Fruit fly (Drosophila melanogaster) whole organism, embryonic: ENCODE results near the gene CG10226.
A peak's percentile ranks its signal among the peaks of the same experiment; 100 is the strongest.

Experiments
- Aef1 ChIP-seq: fragments of 200-800 bp; sonication (Bioruptor generic); IDR thresholded peaks from 3 replicates; pipeline ENCODE4 v1.3.6; 2022; ENCODE audit warnings: missing biosample characterization, missing genetic modification characterization
- CG11085 ChIP-seq: fragments of 200-800 bp; sonication (Bioruptor generic); IDR thresholded peaks from 2 replicates; pipeline ENCODE4 v1.3.6; 2022; ENCODE audit warnings: missing biosample characterization, missing genetic modification characterization
- CG11398 ChIP-seq: fragments of 200-800 bp; sonication (Bioruptor generic); optimal IDR thresholded peaks from 2 replicates; lab custom pipeline; 2016; ENCODE audit warnings: missing biosample characterization, missing genetic modification characterization
- CG11695 ChIP-seq: fragments of 200-800 bp; sonication (Bioruptor generic); IDR thresholded peaks from 3 replicates; pipeline ENCODE4 v1.3.6; 2022; ENCODE audit warnings: missing biosample characterization, missing genetic modification characterization
- CG11723 ChIP-seq: fragments of 200-800 bp; sonication (Bioruptor generic); optimal IDR thresholded peaks from 2 replicates; lab custom pipeline; 2017; ENCODE audit warnings: missing biosample characterization, mild to moderate bottlenecking, missing genetic modification characterization
- CG13123 ChIP-seq: fragments of 200-800 bp; sonication (Bioruptor generic); optimal IDR thresholded peaks from 2 replicates; lab custom pipeline; 2016; ENCODE audit warnings: missing biosample characterization, missing genetic modification characterization
- CG14050 ChIP-seq: fragments of 200-800 bp; sonication (Bioruptor generic); IDR thresholded peaks from 3 replicates; pipeline ENCODE4 v1.3.6; 2022; ENCODE audit warnings: missing biosample characterization, missing genetic modification characterization
- CG14441 ChIP-seq: fragments of 200-800 bp; sonication (Bioruptor generic); IDR thresholded peaks from 2 replicates; pipeline ENCODE4 v1.3.6; 2022; ENCODE audit warnings: missing biosample characterization, missing genetic modification characterization
- CG15479 ChIP-seq: fragments of 200-800 bp; sonication (Bioruptor generic); optimal IDR thresholded peaks from 3 replicates; lab custom pipeline; 2019; ENCODE audit warnings: missing biosample characterization, mild to moderate bottlenecking, missing genetic modification characterization, moderate library complexity
- CG1603 ChIP-seq: fragments of 200-800 bp; sonication (Bioruptor generic); optimal IDR thresholded peaks from 2 replicates; lab custom pipeline; 2019; ENCODE audit warnings: missing biosample characterization, mild to moderate bottlenecking, missing genetic modification characterization, moderate library complexity
- CG17328 ChIP-seq: fragments of 200-800 bp; sonication (Bioruptor generic); IDR thresholded peaks from 2 replicates; pipeline ENCODE4 v1.3.6; 2022; ENCODE audit warnings: missing biosample characterization, missing genetic modification characterization
- CG17829 ChIP-seq: fragments of 200-800 bp; optimal IDR thresholded peaks from 2 replicates; lab custom pipeline; 2019; ENCODE audit warnings: missing biosample characterization, mild to moderate bottlenecking, missing genetic modification characterization, moderate library complexity
- CG18764 ChIP-seq: fragments of 200-800 bp; sonication (Bioruptor generic); optimal IDR thresholded peaks from 3 replicates; lab custom pipeline; 2016; ENCODE audit warnings: missing biosample characterization, missing genetic modification characterization
- CG31365 ChIP-seq: fragments of 200-800 bp; sonication (Bioruptor generic); optimal IDR thresholded peaks from 2 replicates; lab custom pipeline; 2018; ENCODE audit warnings: missing biosample characterization, mild to moderate bottlenecking, missing genetic modification characterization
- CG3407 ChIP-seq: fragments of 200-800 bp; sonication (Bioruptor generic); optimal IDR thresholded peaks from 2 replicates; lab custom pipeline; 2018; ENCODE audit warnings: missing biosample characterization, mild to moderate bottlenecking, missing genetic modification characterization
- CG42726 ChIP-seq: fragments of 200-800 bp; sonication (Bioruptor generic); IDR thresholded peaks from 2 replicates; pipeline ENCODE4 v1.3.6; 2022; ENCODE audit warnings: missing biosample characterization, missing genetic modification characterization; ENCODE audit not compliant: partially characterized antibody
- CG4424 ChIP-seq: fragments of 200-800 bp; sonication (Bioruptor generic); optimal IDR thresholded peaks from 3 replicates; lab custom pipeline; 2016; ENCODE audit warnings: missing biosample characterization, missing genetic modification characterization
- Camta ChIP-seq: fragments of 200-800 bp; sonication (Bioruptor generic); optimal IDR thresholded peaks from 2 replicates; lab custom pipeline; 2016; ENCODE audit warnings: missing biosample characterization, missing genetic modification characterization
- CoRest ChIP-seq: fragments of 200-800 bp; sonication (Bioruptor generic); optimal IDR thresholded peaks from 3 replicates; lab custom pipeline; 2018; ENCODE audit warnings: missing biosample characterization, mild to moderate bottlenecking, missing genetic modification characterization, moderate library complexity
- Dip3 ChIP-seq: fragments of 200-800 bp; sonication (Bioruptor generic); optimal IDR thresholded peaks from 3 replicates; lab custom pipeline; 2016; ENCODE audit warnings: missing biosample characterization, missing genetic modification characterization
- H2.0 ChIP-seq: fragments of 200-800 bp; sonication (Bioruptor generic); IDR thresholded peaks from 2 replicates; pipeline ENCODE4 v1.3.6; 2022; ENCODE audit warnings: missing biosample characterization, missing genetic modification characterization
- HLH4C ChIP-seq: fragments of 200-800 bp; sonication (Bioruptor generic); IDR thresholded peaks from 3 replicates; pipeline ENCODE4 v1.3.6; 2022; ENCODE audit warnings: missing biosample characterization, missing genetic modification characterization; ENCODE audit not compliant: partially characterized antibody
- Hmr ChIP-seq: fragments of 200-800 bp; sonication (Bioruptor generic); optimal IDR thresholded peaks from 3 replicates; lab custom pipeline; 2017; ENCODE audit warnings: mild to moderate bottlenecking, missing biosample characterization, missing genetic modification reagents, missing genetic modification characterization
- Hr78 ChIP-seq, 2 experiments: fragments of 200-800 bp in 1 of 2; fragments of >200 bp in 1 of 2; sonication (Bioruptor generic) in 1 of 2; optimal IDR thresholded peaks; 2 replicates each; lab custom pipeline; 2017 to 2019; ENCODE audit warnings: missing biosample characterization in 2 of 2, missing genetic modification characterization in 2 of 2, mild to moderate bottlenecking in 1 of 2, moderate library complexity in 1 of 2
- NK7.1 ChIP-seq: fragments of 200-800 bp; sonication (Bioruptor generic); optimal IDR thresholded peaks from 3 replicates; lab custom pipeline; 2016; ENCODE audit warnings: missing biosample characterization, missing genetic modification characterization
- Nf-YA ChIP-seq: fragments of 200-800 bp; sonication (Bioruptor generic); IDR thresholded peaks from 2 replicates; pipeline ENCODE4 v1.3.6; 2022; ENCODE audit warnings: missing biosample characterization, missing genetic modification characterization
- Nf-YC ChIP-seq: fragments of 200-800 bp; optimal IDR thresholded peaks from 3 replicates; lab custom pipeline; 2019; ENCODE audit warnings: missing biosample characterization, mild to moderate bottlenecking, missing genetic modification characterization, moderate library complexity
- Opbp ChIP-seq: fragments of 200-800 bp; sonication (Bioruptor generic); IDR thresholded peaks from 3 replicates; pipeline ENCODE4 v1.3.6; 2022; ENCODE audit warnings: missing biosample characterization, missing genetic modification characterization; ENCODE audit not compliant: partially characterized antibody
- Tbp ChIP-seq: fragments of >200 bp; optimal IDR thresholded peaks from 2 replicates; lab custom pipeline; 2018; ENCODE audit warnings: missing biosample characterization, missing genetic modification characterization
- al ChIP-seq: fragments of 200-800 bp; sonication (Bioruptor generic); IDR thresholded peaks from 2 replicates; pipeline ENCODE4 v1.3.6; 2022; ENCODE audit warnings: missing biosample characterization, missing genetic modification characterization
- bowl ChIP-seq: fragments of 200-800 bp; sonication (Bioruptor generic); IDR thresholded peaks from 2 replicates; pipeline ENCODE4 v1.3.6; 2022; ENCODE audit warnings: missing biosample characterization, missing genetic modification characterization
- chm ChIP-seq: fragments of 200-800 bp; sonication (Bioruptor generic); IDR thresholded peaks from 2 replicates; pipeline ENCODE4 v1.3.6; 2022; ENCODE audit warnings: missing biosample characterization, missing genetic modification characterization
- danr ChIP-seq: fragments of 200-800 bp; sonication (Bioruptor generic); IDR thresholded peaks from 2 replicates; pipeline ENCODE4 v1.3.6; 2022; ENCODE audit warnings: missing biosample characterization, missing genetic modification characterization
- dpn ChIP-seq, 2 experiments: fragments of 200-800 bp; sonication (Bioruptor generic); optimal IDR thresholded peaks; 3 replicates each; lab custom pipeline; 2016; ENCODE audit warnings: missing biosample characterization in 2 of 2, missing genetic modification characterization in 2 of 2
- dysf ChIP-seq: fragments of 200-800 bp; sonication (Bioruptor generic); IDR thresholded peaks from 3 replicates; pipeline ENCODE4 v1.3.6; 2022; ENCODE audit warnings: missing biosample characterization, missing genetic modification characterization
- ems ChIP-seq: fragments of 200-800 bp; sonication (Bioruptor generic); optimal IDR thresholded peaks from 3 replicates; lab custom pipeline; 2016; ENCODE audit warnings: missing biosample characterization, missing genetic modification characterization
- fd64A ChIP-seq: fragments of 200-800 bp; sonication (Bioruptor generic); optimal IDR thresholded peaks from 3 replicates; lab custom pipeline; 2018; ENCODE audit warnings: missing biosample characterization, mild to moderate bottlenecking, missing genetic modification characterization
- grn ChIP-seq: fragments of 200-800 bp; sonication (Bioruptor generic); optimal IDR thresholded peaks from 3 replicates; lab custom pipeline; 2017; ENCODE audit warnings: missing biosample characterization, missing genetic modification characterization
- ham ChIP-seq: fragments of 200-800 bp; sonication (Bioruptor generic); IDR thresholded peaks from 2 replicates; pipeline ENCODE4 v1.3.6; 2022; ENCODE audit warnings: missing biosample characterization, missing genetic modification characterization
- hth ChIP-seq: fragments of >200 bp; optimal IDR thresholded peaks from 2 replicates; lab custom pipeline; 2017; ENCODE audit warnings: inconsistent platforms
- inv ChIP-seq: fragments of 200-800 bp; sonication (Bioruptor generic); IDR thresholded peaks from 2 replicates; pipeline ENCODE4 v1.3.6; 2022; ENCODE audit warnings: missing biosample characterization, missing genetic modification characterization; ENCODE audit not compliant: partially characterized antibody
- kay ChIP-seq: fragments of 200-800 bp; sonication (Bioruptor generic); optimal IDR thresholded peaks from 2 replicates; lab custom pipeline; 2016; ENCODE audit warnings: missing biosample characterization, missing genetic modification characterization
- klu ChIP-seq: fragments of 200-800 bp; sonication (Bioruptor generic); IDR thresholded peaks from 2 replicates; pipeline ENCODE4 v1.3.6; 2022; ENCODE audit warnings: missing biosample characterization, missing genetic modification characterization
- mam ChIP-seq: fragments of 200-800 bp; sonication (Bioruptor generic); optimal IDR thresholded peaks from 3 replicates; lab custom pipeline; 2016; ENCODE audit warnings: missing biosample characterization, missing genetic modification characterization
- sim ChIP-seq: fragments of 200-800 bp; sonication (Bioruptor generic); IDR thresholded peaks from 2 replicates; pipeline ENCODE4 v1.3.6; 2022; ENCODE audit warnings: missing biosample characterization, missing genetic modification characterization
- sima ChIP-seq: fragments of 200-800 bp; sonication (Bioruptor generic); optimal IDR thresholded peaks from 2 replicates; lab custom pipeline; 2016; ENCODE audit warnings: missing biosample characterization, missing genetic modification characterization
- sna ChIP-seq: fragments of 200-800 bp; sonication (Bioruptor generic); IDR thresholded peaks from 2 replicates; pipeline ENCODE4 v1.3.6; 2022; ENCODE audit warnings: missing biosample characterization, missing genetic modification characterization; ENCODE audit not compliant: partially characterized antibody
- tna ChIP-seq: fragments of 200-800 bp; sonication (Bioruptor generic); IDR thresholded peaks from 2 replicates; pipeline ENCODE4 v1.3.6; 2022; ENCODE audit warnings: missing biosample characterization, missing genetic modification characterization; ENCODE audit not compliant: partially characterized antibody
- tup ChIP-seq: fragments of 200-800 bp; sonication (Bioruptor generic); optimal IDR thresholded peaks from 2 replicates; lab custom pipeline; 2016; ENCODE audit warnings: missing biosample characterization, mild to moderate bottlenecking, missing genetic modification characterization, moderate library complexity

Gene CG10226

DNA sequence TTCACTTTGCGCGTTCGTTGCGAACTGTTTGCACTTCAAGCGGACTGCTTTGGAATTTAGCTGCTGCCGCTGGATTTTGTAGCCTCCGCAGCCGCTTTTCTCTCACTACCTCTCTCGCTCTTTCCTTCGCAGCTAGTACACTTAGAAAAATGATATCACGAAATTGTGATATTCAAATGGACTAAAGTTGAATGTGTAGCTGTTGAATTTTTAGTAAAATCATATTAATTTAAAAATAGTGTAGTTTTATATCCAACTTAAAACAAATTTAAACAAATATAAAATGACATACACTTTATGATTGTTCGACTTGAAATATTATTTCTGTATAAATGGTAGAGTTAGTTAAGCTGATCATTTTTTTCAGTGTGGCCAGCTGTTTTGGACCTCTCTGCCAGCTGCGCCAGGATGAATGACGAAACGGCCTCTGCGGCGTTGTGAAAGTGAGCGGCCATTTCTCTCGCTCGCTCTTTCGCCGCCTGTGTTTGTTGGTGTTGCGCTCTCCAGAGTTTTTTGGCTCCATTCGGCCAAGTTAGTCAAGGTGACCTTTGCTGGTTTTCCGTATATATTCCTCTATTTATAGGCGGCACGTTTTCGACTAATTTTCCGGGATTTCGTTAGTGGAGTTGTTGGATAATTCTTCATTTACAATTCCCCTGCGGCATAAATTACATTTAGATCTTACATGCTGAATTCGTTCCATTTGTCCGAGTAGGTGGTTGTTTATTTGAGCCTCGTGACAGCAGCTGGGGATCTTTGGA is 23.0 kb upstream of the CG10226 start, which contains the start of gene Ldh (continued):
- no peak for TF ChIP-seq Opbp (GFP tag; lab: Robert Waterston, UW)
- peak in 1 of 2 experiments; percentile 90 for TF ChIP-seq Hr78 (GFP tag; optimal IDR thresholded peaks at IDR 0.05; lab: Kevin White, UChicago)
- peak; percentile 39; the same call in 1 of the 2 replicates for TF ChIP-seq bowl (GFP tag; lab: Robert Waterston, UW)
- peak; percentile 66 for TF ChIP-seq CG11398 (GFP tag; lab: Kevin White, UChicago)
- TF ChIP-seq Dip3 (GFP tag; lab: Kevin White, UChicago) = peak; percentile 50
- peak; percentile 87 to 95 for TF ChIP-seq dpn (GFP tag; optimal IDR thresholded peaks at IDR 0.05; lab: Kevin White, UChicago)
- TF ChIP-seq klu (GFP tag; lab: Robert Waterston, UW) = peak; percentile 90
- no peak for TF ChIP-seq HLH4C (GFP tag; lab: Robert Waterston, UW)
- TF ChIP-seq Camta (GFP tag; lab: Kevin White, UChicago) = peak; percentile 81
- peak; percentile 83 for TF ChIP-seq ems (GFP tag; lab: Kevin White, UChicago)
- TF ChIP-seq CG14050 (GFP tag; lab: Robert Waterston, UW) = peak; percentile 88
- peak; percentile 89 for TF ChIP-seq CG13123
- TF ChIP-seq fd64A = peak; percentile 52
- TF ChIP-seq ham = peak; percentile 48; the same call in 1 of the 2 replicates
- TF ChIP-seq sna (GFP tag; lab: Robert Waterston, UW) = no peak
- TF ChIP-seq CG17328 = peak; percentile 94
- TF ChIP-seq hth = no peak
- no peak for TF ChIP-seq inv (GFP tag; lab: Robert Waterston, UW)
- peak; percentile 90 for TF ChIP-seq kay (GFP tag; lab: Kevin White, UChicago)
- TF ChIP-seq sima (GFP tag; lab: Kevin White, UChicago) = peak; percentile 70
- peak; percentile 92 for TF ChIP-seq CG11723 (GFP tag; lab: Kevin White, UChicago)
- peak; percentile 71 for TF ChIP-seq CG31365 (tag; lab: Kevin White, UChicago)
- TF ChIP-seq CG17829 (tag; lab: Kevin White, UChicago) = peak; percentile 98
- peak; percentile 75 for TF ChIP-seq CG11085 (GFP tag; lab: Robert Waterston, UW)
- TF ChIP-seq sim (GFP tag; lab: Robert Waterston, UW) = peak; percentile 87
- TF ChIP-seq CoRest (tag; lab: Kevin White, UChicago) = peak; percentile 98
- TF ChIP-seq dysf (GFP tag; lab: Robert Waterston, UW) = peak; percentile 96
- peak; percentile 90 for TF ChIP-seq CG3407 (GFP tag; lab: Kevin White, UChicago)
- TF ChIP-seq tup (GFP tag; lab: Kevin White, UChicago) = peak; percentile 77
- TF ChIP-seq danr (GFP tag; lab: Robert Waterston, UW) = peak; percentile 81
- TF ChIP-seq Nf-YA = peak; percentile 81
- TF ChIP-seq CG42726 (GFP tag; lab: Robert Waterston, UW) = no peak
- TF ChIP-seq Nf-YC (tag; lab: Kevin White, UChicago) = peak; percentile 90
- peak; percentile 96 for TF ChIP-seq Hmr (GFP tag; lab: Kevin White, UChicago)
- peak; percentile 67 for TF ChIP-seq grn
- peak; percentile 87 for TF ChIP-seq Aef1
- peak; percentile 81 for TF ChIP-seq chm
- TF ChIP-seq CG4424 (GFP tag; lab: Kevin White, UChicago) = peak; percentile 94
- peak; percentile 88 for TF ChIP-seq al (GFP tag; lab: Robert Waterston, UW)
- peak; percentile 76 for TF ChIP-seq mam
- no peak for TF ChIP-seq Tbp (GFP tag; lab: Kevin White, UChicago)
- peak; percentile 88 for TF ChIP-seq CG1603 (tag; lab: Kevin White, UChicago)
- TF ChIP-seq CG11695 (GFP tag; lab: Robert Waterston, UW) = peak; percentile 95
- peak; percentile 90 for TF ChIP-seq CG15479 (GFP tag; lab: Kevin White, UChicago)
- TF ChIP-seq CG14441 (GFP tag; lab: Robert Waterston, UW) = peak; percentile 87
- TF ChIP-seq NK7.1 = peak; percentile 78
- no peak for TF ChIP-seq tna
- TF ChIP-seq H2.0 (GFP tag; lab: Robert Waterston, UW) = peak; percentile 90
- TF ChIP-seq CG18764 = peak; percentile 88
